Worm (Caenorhabditis elegans) whole organism, mixed stage, embryonic: ENCODE results near the gene nas-11.

Experiments
- ces-1 ChIP-seq: fragments of 150-350 bp; optimal IDR thresholded peaks from 2 replicates; lab custom pipeline; 2014; ENCODE audit warnings: missing biosample characterization, missing genetic modification reagents, missing genetic modification characterization
- pha-4 ChIP-seq: fragments of 150-350 bp; optimal IDR thresholded peaks from 2 replicates; lab custom pipeline; 2018; ENCODE audit warnings: missing biosample characterization, missing genetic modification reagents, missing genetic modification characterization

- TF ChIP-seq ces-1 (GFP tag; lab: Kevin White, UChicago) (no peak), pha-4 (tag; lab: Kevin White, UChicago) (no peak)
Observed at ce11 chrX:6746849-6747248, 33.5 kb downstream of the nas-11 start.
